Worm (Caenorhabditis elegans): ENCODE data around the gene srx-51.
A peak's percentile ranks its signal among the peaks of the same experiment; 100 is the strongest.

Gene srx-51

DNA sequence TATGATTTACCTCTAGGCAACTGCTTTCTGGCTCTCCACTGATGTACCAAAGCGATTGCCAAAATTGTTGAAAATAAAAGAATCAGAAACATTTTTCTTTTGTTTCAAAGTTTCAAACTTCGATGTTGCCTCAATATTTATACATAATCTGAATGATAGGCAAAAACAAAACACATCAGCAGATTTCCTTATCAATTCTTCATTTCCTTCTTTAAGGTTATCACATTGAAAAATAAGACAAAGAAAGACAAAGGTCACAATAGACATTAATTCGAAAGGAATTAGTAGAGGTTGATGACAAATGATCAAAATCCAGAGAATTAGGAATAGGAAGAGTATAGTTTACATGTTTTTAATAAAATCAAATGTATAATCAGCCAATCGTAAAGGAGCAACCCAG, 9.3 kb downstream of the srx-51 start, which contains the start of gene cyp-34A2:
cyp-34A2 (minus strand) TSS at position 101 of the 400 bp plus-strand sequence.
- no peak for TF ChIP-seq ceh-13 (GFP tag; optimal IDR thresholded peaks at IDR 0.05)
- TF ChIP-seq pes-1 (GFP tag; IDR thresholded peaks at IDR 0.05) = no peak
- TF ChIP-seq tbx-37 (GFP tag; conservative IDR thresholded peaks at IDR 0.05) = no peak
- TF ChIP-seq B0310.2 (tag; optimal IDR thresholded peaks at IDR 0.05) = no peak
- TF ChIP-seq flt-1 (GFP tag; IDR thresholded peaks at IDR 0.05) = no peak
- no peak for TF ChIP-seq sea-1 (GFP tag; conservative IDR thresholded peaks at IDR 0.05)
- TF ChIP-seq F13C5.2 (tag; optimal IDR thresholded peaks at IDR 0.05) = no peak
- TF ChIP-seq aly-1 (tag; optimal IDR thresholded peaks at IDR 0.05) = no peak
- no peak for TF ChIP-seq tbx-11 (GFP tag; IDR thresholded peaks at IDR 0.05)
- TF ChIP-seq hnd-1 (tag; optimal IDR thresholded peaks at IDR 0.05) = no peak
- TF ChIP-seq hmg-4 (GFP tag; optimal IDR thresholded peaks at IDR 0.05) = no peak
- TF ChIP-seq tra-4 (tag; optimal IDR thresholded peaks at IDR 0.05) = no peak
- no peak for TF ChIP-seq ceh-36 (tag; optimal IDR thresholded peaks at IDR 0.05)
- no peak for TF ChIP-seq ets-7 (tag; optimal IDR thresholded peaks at IDR 0.05)
- TF ChIP-seq scrt-1 (GFP tag; IDR thresholded peaks at IDR 0.05) = no peak

DNA sequence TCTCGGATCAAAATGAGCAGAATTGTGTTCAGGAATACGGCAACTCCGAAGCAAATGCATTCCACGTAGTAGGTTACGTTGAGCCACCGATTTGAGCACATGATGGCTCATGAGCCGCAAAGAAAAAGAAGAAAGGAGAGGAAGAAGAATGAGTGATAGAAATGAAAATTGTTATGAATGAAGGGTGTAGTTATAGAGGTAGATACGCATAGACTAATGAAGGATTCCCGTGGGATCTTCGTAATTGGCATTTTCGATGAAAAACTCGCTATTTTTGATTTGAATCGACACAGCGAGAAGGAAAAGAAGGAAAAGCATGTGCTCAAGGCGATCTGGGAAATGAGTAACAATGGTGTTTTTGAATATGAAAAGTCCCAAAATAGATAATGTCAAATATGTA, 12.2 kb downstream of the srx-51 start, which contains the start of gene str-96:
str-96 (minus strand) TSS at position 101 of the 400 bp plus-strand sequence.
- TF ChIP-seq flt-1 (GFP tag; IDR thresholded peaks at IDR 0.05) (no peak), tra-4 (tag; optimal IDR thresholded peaks at IDR 0.05) (no peak), ets-7 (tag; optimal IDR thresholded peaks at IDR 0.05) (no peak), pes-1 (GFP tag; IDR thresholded peaks at IDR 0.05) (no peak), sea-1 (GFP tag; conservative IDR thresholded peaks at IDR 0.05) (no peak)

ce11 chrV:15295436-15295835, 13.7 kb downstream of the srx-51 start:
- TF ChIP-seq flt-1 (GFP tag; IDR thresholded peaks at IDR 0.05) (peak; percentile 15; the same call in 1 of the 2 replicates), pes-1 (GFP tag; IDR thresholded peaks at IDR 0.05) (peak; percentile 54; the same call in 1 of the 2 replicates)

DNA sequence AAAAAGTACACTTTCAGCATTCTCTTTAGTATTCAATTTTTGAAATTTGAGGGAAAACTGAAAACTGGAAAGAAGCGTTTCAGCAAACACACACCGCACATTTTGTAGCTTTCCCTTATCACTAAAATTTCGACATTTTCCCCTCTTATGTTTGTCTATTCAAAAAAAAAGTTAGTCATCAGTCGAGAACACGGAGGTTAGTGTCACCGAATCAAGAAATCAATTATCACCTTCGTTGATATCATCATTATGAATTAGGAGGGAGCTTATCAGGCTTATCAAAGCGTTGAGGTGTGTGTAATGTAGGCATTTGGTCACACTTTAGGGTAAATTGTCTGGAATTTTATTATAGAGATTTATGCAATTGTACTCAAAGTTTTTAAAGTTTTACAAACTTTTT, 16.9 kb downstream of the srx-51 start, which contains the start of gene cpr-3:
cpr-3 (minus strand) TSS at position 104 of the 400 bp plus-strand sequence.
- TF ChIP-seq ets-7 (tag; optimal IDR thresholded peaks at IDR 0.05) = no peak
- no peak for TF ChIP-seq hmg-4 (GFP tag; optimal IDR thresholded peaks at IDR 0.05)
- no peak for TF ChIP-seq ceh-36 (tag; optimal IDR thresholded peaks at IDR 0.05)
- no peak for TF ChIP-seq hmbx-1 (tag; optimal IDR thresholded peaks at IDR 0.05)
- TF ChIP-seq aly-1 (tag; optimal IDR thresholded peaks at IDR 0.05) = no peak
- TF ChIP-seq hnd-1 (tag; optimal IDR thresholded peaks at IDR 0.05) = no peak
- no peak for TF ChIP-seq pes-1 (GFP tag; IDR thresholded peaks at IDR 0.05)
- TF ChIP-seq B0310.2 (tag; optimal IDR thresholded peaks at IDR 0.05) = no peak

DNA sequence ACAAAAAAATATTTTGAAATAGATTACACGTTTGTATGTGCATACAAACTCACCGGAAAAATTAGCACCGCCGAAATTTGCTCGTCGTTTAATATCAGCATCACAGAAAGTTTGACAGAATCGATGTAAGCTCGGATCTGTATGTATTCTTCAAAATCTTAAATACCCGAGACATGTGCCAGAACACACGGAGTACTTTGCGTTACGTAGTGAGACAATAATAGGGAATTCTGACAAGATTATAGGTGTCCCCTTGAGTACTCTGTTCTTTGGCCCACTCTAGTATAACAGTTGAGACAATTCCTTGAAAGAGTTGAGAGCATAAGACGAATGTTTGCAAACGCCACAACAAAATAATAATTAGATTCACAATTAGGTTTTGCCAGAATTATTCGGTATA, 21.9 kb downstream of the srx-51 start, which contains the start of gene srx-48:
srx-48 (minus strand) TSS at position 101 of the 400 bp plus-strand sequence.
- TF ChIP-seq tbx-11 (GFP tag; IDR thresholded peaks at IDR 0.05) = no peak
- TF ChIP-seq B0310.2 (tag; optimal IDR thresholded peaks at IDR 0.05) = no peak
- no peak for TF ChIP-seq ceh-36 (tag; optimal IDR thresholded peaks at IDR 0.05)
- no peak for TF ChIP-seq ets-7 (tag; optimal IDR thresholded peaks at IDR 0.05)
- no peak for TF ChIP-seq pes-1 (GFP tag; IDR thresholded peaks at IDR 0.05)

- no peak for TF ChIP-seq tbx-37 (GFP tag; conservative IDR thresholded peaks at IDR 0.05)
- no peak for TF ChIP-seq hnd-1 (tag; optimal IDR thresholded peaks at IDR 0.05)
- no peak for TF ChIP-seq flt-1 (GFP tag; IDR thresholded peaks at IDR 0.05)
- TF ChIP-seq B0310.2 (tag; optimal IDR thresholded peaks at IDR 0.05) = no peak
- TF ChIP-seq ets-7 (tag; optimal IDR thresholded peaks at IDR 0.05) = no peak
- TF ChIP-seq hmg-4 (GFP tag; optimal IDR thresholded peaks at IDR 0.05) = no peak
- no peak for TF ChIP-seq sea-1 (GFP tag; conservative IDR thresholded peaks at IDR 0.05)
- no peak for TF ChIP-seq ceh-36 (tag; optimal IDR thresholded peaks at IDR 0.05)
- TF ChIP-seq tbx-11 (GFP tag; IDR thresholded peaks at IDR 0.05) = no peak
- TF ChIP-seq scrt-1 (GFP tag; IDR thresholded peaks at IDR 0.05) = no peak
- TF ChIP-seq ceh-13 (GFP tag; optimal IDR thresholded peaks at IDR 0.05) = no peak
- no peak for TF ChIP-seq hmbx-1 (tag; optimal IDR thresholded peaks at IDR 0.05)
- TF ChIP-seq aly-1 (tag; optimal IDR thresholded peaks at IDR 0.05) = no peak
- no peak for TF ChIP-seq F13C5.2 (tag; optimal IDR thresholded peaks at IDR 0.05)
- TF ChIP-seq ama-1 (optimal IDR thresholded peaks at IDR 0.05) = no peak
- no peak for TF ChIP-seq pes-1 (GFP tag; IDR thresholded peaks at IDR 0.05)
- no peak for TF ChIP-seq tra-4 (tag; optimal IDR thresholded peaks at IDR 0.05)
Observed at ce11 chrV:15305502-15305901, 23.8 kb downstream of the srx-51 start, which contains the start of gene T26H8.5. TSS of gene T26H8.5 (minus strand) at chrV:15305602.

ce11 chrV:15306745-15307144, 25.0 kb downstream of the srx-51 start, which contains the start of gene T26H8.4:
TSS of gene T26H8.4 (minus strand) at chrV:15306845.
- TF ChIP-seq hnd-1 (tag; optimal IDR thresholded peaks at IDR 0.05) (no peak), hmg-4 (GFP tag; optimal IDR thresholded peaks at IDR 0.05) (no peak), ceh-36 (tag; optimal IDR thresholded peaks at IDR 0.05) (no peak), B0310.2 (tag; optimal IDR thresholded peaks at IDR 0.05) (no peak), sea-1 (GFP tag; conservative IDR thresholded peaks at IDR 0.05) (no peak), scrt-1 (GFP tag; IDR thresholded peaks at IDR 0.05) (no peak), tbx-37 (GFP tag; conservative IDR thresholded peaks at IDR 0.05) (no peak), aly-1 (tag; optimal IDR thresholded peaks at IDR 0.05) (no peak), F13C5.2 (tag; optimal IDR thresholded peaks at IDR 0.05) (no peak), ama-1 (optimal IDR thresholded peaks at IDR 0.05) (no peak)

DNA sequence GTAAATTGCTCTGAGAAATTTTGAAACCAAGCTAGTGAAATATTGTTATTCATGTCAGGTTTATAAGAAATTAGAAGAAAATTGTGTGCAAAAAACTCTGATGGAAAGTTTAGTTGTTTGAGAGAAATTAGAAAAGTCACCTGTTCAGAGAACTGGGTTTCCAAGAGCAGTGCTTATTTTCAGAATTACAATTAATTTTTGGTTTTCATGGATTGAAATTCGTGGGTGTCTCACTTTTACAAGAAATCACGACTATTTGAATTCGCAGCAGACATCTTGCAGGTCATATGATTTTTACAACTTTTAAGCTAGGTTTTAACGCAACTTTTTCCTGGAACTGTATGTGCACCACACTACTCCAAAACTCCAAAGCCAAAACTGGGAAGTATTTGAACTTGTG, 27.3 kb downstream of the srx-51 start, which contains the start of gene srz-10:
srz-10 (minus strand) TSS at position 88 of the 400 bp plus-strand sequence.
- TF ChIP-seq B0310.2 (tag; optimal IDR thresholded peaks at IDR 0.05) = no peak
- no peak for TF ChIP-seq hmbx-1 (tag; optimal IDR thresholded peaks at IDR 0.05)
- TF ChIP-seq pes-1 (GFP tag; IDR thresholded peaks at IDR 0.05) = no peak
- TF ChIP-seq hmg-4 (GFP tag; optimal IDR thresholded peaks at IDR 0.05) = no peak
- TF ChIP-seq tbx-37 (GFP tag; conservative IDR thresholded peaks at IDR 0.05) = no peak
- TF ChIP-seq aly-1 (tag; optimal IDR thresholded peaks at IDR 0.05) = no peak
- TF ChIP-seq ama-1 (optimal IDR thresholded peaks at IDR 0.05) = no peak
- TF ChIP-seq sea-1 (GFP tag; conservative IDR thresholded peaks at IDR 0.05) = no peak
- no peak for TF ChIP-seq scrt-1 (GFP tag; IDR thresholded peaks at IDR 0.05)
- no peak for TF ChIP-seq tbx-11 (GFP tag; IDR thresholded peaks at IDR 0.05)

Measured in whole organism, early embryonic.